Worm (Caenorhabditis elegans) whole organism, L4 larva: ENCODE measurements around the gene cysl-3.

Source experiments
- aly-2 ChIP-seq: sonication (generic microtip); optimal IDR thresholded peaks from 2 replicates; lab custom pipeline; 2018; ENCODE audit warnings: missing biosample characterization, missing genetic modification characterization
- ceh-44 ChIP-seq: fragments of 200-800 bp; sonication (Bioruptor generic); IDR thresholded peaks from 2 replicates; pipeline ENCODE4 v1.3.6; 2022; ENCODE audit warnings: missing genetic modification reagents, missing genetic modification characterization, missing compliant biosample characterization
- ceh-82 ChIP-seq: sonication (generic microtip); optimal IDR thresholded peaks from 2 replicates; lab custom pipeline; 2017; ENCODE audit warnings: missing biosample characterization, missing genetic modification characterization
- ces-1 ChIP-seq: fragments of 150-350 bp; sonication (generic microtip); optimal IDR thresholded peaks from 4 replicates; lab custom pipeline; 2014; ENCODE audit warnings: missing biosample characterization, missing genetic modification reagents, missing genetic modification characterization
- dmd-6 ChIP-seq: fragments of 200-800 bp; sonication (Bioruptor generic); IDR thresholded peaks from 2 replicates; pipeline ENCODE4 v1.3.6; 2022; ENCODE audit warnings: missing genetic modification reagents, missing genetic modification characterization, missing compliant biosample characterization
- dmd-8 ChIP-seq: fragments of 200-800 bp; sonication (Bioruptor generic); IDR thresholded peaks from 2 replicates; pipeline ENCODE4 v1.3.6; 2022; ENCODE audit warnings: missing genetic modification characterization, missing compliant biosample characterization
- jun-1 ChIP-seq: fragments of 150-350 bp; optimal IDR thresholded peaks from 2 replicates; lab custom pipeline; 2014; ENCODE audit warnings: missing biosample characterization, missing genetic modification reagents, missing genetic modification characterization
- lin-15B ChIP-seq: fragments of 150-350 bp; sonication (generic microtip); optimal IDR thresholded peaks from 3 replicates; lab custom pipeline; 2014; ENCODE audit warnings: missing biosample characterization, missing genetic modification characterization
- madf-5 ChIP-seq, 2 experiments: fragments of 200-800 bp; sonication (Bioruptor generic); IDR thresholded peaks; 2 replicates each; pipeline ENCODE4 v1.3.6; 2022; ENCODE audit warnings: missing compliant biosample characterization in 2 of 2, missing genetic modification characterization in 2 of 2
- mdl-1 ChIP-seq, 2 experiments: fragments of 150-350 bp in 1 of 2; sonication (generic microtip) in 1 of 2; optimal IDR thresholded peaks; 2 replicates each; lab custom pipeline; 2014 to 2017; ENCODE audit warnings: missing biosample characterization in 2 of 2, missing genetic modification characterization in 2 of 2
- nhr-237 ChIP-seq: sonication (generic microtip); optimal IDR thresholded peaks from 2 replicates; lab custom pipeline; 2017; ENCODE audit warnings: missing biosample characterization, missing genetic modification characterization
- unc-39 ChIP-seq: sonication (generic microtip); optimal IDR thresholded peaks from 2 replicates; lab custom pipeline; 2017; ENCODE audit warnings: missing biosample characterization, missing genetic modification characterization
- zag-1 ChIP-seq: fragments of 150-350 bp; optimal IDR thresholded peaks from 2 replicates; lab custom pipeline; 2014; ENCODE audit warnings: missing biosample characterization, missing genetic modification characterization

- no peak for TF ChIP-seq lin-15B
- TF ChIP-seq jun-1 (tag; lab: Kevin White, UChicago): no peak
- TF ChIP-seq ceh-82 (tag; lab: Kevin White, UChicago): no peak
- TF ChIP-seq dmd-8: 0 out of 2 replicates have a peak, but pooled peaks have one; percentile 51
- TF ChIP-seq ces-1 (GFP tag; lab: Kevin White, UChicago): no peak
- no peak for TF ChIP-seq nhr-237 (tag; lab: Kevin White, UChicago)
- TF ChIP-seq unc-39: no peak
- peak in 1 of 2 experiments; percentile 61 for TF ChIP-seq mdl-1 (tag; optimal IDR thresholded peaks at IDR 0.05; lab: Kevin White, UChicago)
- no peak for TF ChIP-seq zag-1
- no peak for TF ChIP-seq madf-5 (GFP tag; IDR thresholded peaks at IDR 0.05; lab: Robert Waterston, UW)
- no peak for TF ChIP-seq aly-2 (tag; lab: Kevin White, UChicago)
- TF ChIP-seq ceh-44 (GFP tag; lab: Robert Waterston, UW): no peak
- TF ChIP-seq dmd-6 (GFP tag; lab: Robert Waterston, UW): peak; percentile 82
Measured at ce11 chrV:3776946-3777345, 1.0 kb upstream of the cysl-3 start.
